Worm (Caenorhabditis elegans): ENCODE measurements around the gene T06F4.1.

The T06F4.1 gene

DNA sequence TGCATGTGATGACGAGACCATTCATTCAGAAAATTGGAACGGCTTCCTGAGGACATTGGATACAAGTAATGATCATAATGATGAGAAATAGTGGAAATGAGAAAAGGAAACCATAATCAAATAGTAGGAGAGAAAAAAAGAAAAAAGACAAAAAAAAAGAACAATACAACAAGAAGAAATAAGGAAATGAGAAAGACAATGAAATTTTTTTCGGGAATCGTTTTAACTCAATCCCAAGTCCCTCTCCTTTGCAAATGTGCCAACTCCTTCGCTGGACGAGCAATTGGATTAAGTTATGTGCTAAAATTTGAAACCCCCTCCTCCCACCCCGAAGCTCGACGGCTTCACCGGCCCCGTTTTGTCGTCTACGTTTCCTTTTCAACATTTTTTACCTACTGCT is 9.8 kb upstream of the T06F4.1 start:
- no peak for TF ChIP-seq aptf-2 (GFP tag; conservative IDR thresholded peaks at IDR 0.05)
- TF ChIP-seq Y53F4B.3 (GFP tag; IDR thresholded peaks at IDR 0.05), result no peak
- no peak for TF ChIP-seq rec-8 (tag; optimal IDR thresholded peaks at IDR 0.05)
- no peak for TF ChIP-seq nhr-80 (tag; optimal IDR thresholded peaks at IDR 0.05)
- no peak for TF ChIP-seq K12H6.12 (tag; optimal IDR thresholded peaks at IDR 0.05)
- TF ChIP-seq athp-1 (tag; optimal IDR thresholded peaks at IDR 0.05), result no peak
- no peak for TF ChIP-seq Y95B8A.8 (GFP tag; IDR thresholded peaks at IDR 0.05)
- no peak for TF ChIP-seq nfya-2 (GFP tag; IDR thresholded peaks at IDR 0.05)
- TF ChIP-seq hlh-12 (tag; optimal IDR thresholded peaks at IDR 0.05), result no peak
- TF ChIP-seq ztf-26 (tag; optimal IDR thresholded peaks at IDR 0.05), result no peak
- no peak for TF ChIP-seq snpc-1.1 (tag; optimal IDR thresholded peaks at IDR 0.05; ENCODE audit: insufficient read depth)
- no peak for TF ChIP-seq madf-6 (GFP tag; IDR thresholded peaks at IDR 0.05)
- TF ChIP-seq fkh-3 (tag; optimal IDR thresholded peaks at IDR 0.05), result no peak
- no peak for TF ChIP-seq ekl-4 (GFP tag; IDR thresholded peaks at IDR 0.05)
- no peak for TF ChIP-seq nhr-27 (tag; optimal IDR thresholded peaks at IDR 0.05)

DNA sequence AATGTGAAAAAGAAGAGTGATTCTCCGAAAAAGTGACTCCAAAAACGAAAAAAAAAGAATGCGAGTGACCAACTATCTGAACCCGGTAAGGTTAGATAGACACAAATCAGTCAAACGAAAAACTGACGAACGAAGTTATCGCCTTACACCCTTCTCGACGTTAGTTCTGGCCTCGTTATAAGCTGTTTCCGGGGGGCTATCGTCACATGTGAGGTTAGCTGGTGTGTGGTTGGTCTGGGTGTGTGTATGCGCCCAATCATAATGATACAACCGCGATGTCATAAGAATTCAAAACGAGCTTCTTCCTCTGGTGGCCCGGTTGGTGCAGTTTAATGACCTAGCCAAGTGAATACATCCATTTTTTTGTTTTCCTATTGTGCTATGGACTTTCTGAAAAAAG is 6.3 kb upstream of the T06F4.1 start:
- TF ChIP-seq ekl-4 (GFP tag; IDR thresholded peaks at IDR 0.05) (no peak), Y56A3A.18 (GFP tag; IDR thresholded peaks at IDR 0.05) (no peak), F22D6.2 (tag; optimal IDR thresholded peaks at IDR 0.05) (no peak), T26A5.8 (tag; optimal IDR thresholded peaks at IDR 0.05) (no peak), hmg-20 (GFP tag; IDR thresholded peaks at IDR 0.05) (no peak), aptf-2 (GFP tag; conservative IDR thresholded peaks at IDR 0.05) (no peak), D2030.7 (GFP tag; IDR thresholded peaks at IDR 0.05) (no peak), ztf-26 (tag; optimal IDR thresholded peaks at IDR 0.05) (no peak), rcor-1 (GFP tag; IDR thresholded peaks at IDR 0.05) (no peak), akir-1 (GFP tag; optimal IDR thresholded peaks at IDR 0.05) (no peak)

DNA sequence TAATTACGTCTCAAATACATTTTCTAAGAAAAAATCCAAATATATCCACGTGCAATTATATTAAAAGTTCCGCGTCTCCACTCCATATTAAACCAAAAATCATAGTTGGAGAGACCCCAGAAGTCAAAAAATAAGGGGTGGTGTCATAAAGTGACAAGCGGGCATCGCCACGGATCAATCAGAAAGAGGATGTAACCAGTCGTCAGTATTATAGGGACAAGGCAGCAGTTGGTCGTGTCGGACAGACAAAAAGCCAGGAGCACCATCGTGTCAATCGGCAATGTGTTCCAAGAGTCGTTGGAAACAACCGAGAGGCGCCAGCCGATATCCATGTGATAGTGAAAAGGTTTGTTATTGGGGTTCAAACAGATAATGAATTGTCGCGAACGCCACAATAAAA is 3.2 kb downstream of the T06F4.1 start:
- TF ChIP-seq hlh-26 (GFP tag; conservative IDR thresholded peaks at IDR 0.05) (no peak), K12H6.12 (tag; optimal IDR thresholded peaks at IDR 0.05) (no peak), unc-62 (GFP tag; optimal IDR thresholded peaks at IDR 0.05) (no peak), lsy-27 (tag; optimal IDR thresholded peaks at IDR 0.05; ENCODE audit: borderline replicate concordance, insufficient read depth) (no peak), cebp-2 (GFP tag; IDR thresholded peaks at IDR 0.05) (no peak), egl-44 (GFP tag; IDR thresholded peaks at IDR 0.05) (no peak), bed-2 (GFP tag; IDR thresholded peaks at IDR 0.05) (no peak), atf-7 (tag; optimal IDR thresholded peaks at IDR 0.05) (no peak), madf-8 (GFP tag; conservative IDR thresholded peaks at IDR 0.05) (no peak), egl-18 (GFP tag; IDR thresholded peaks at IDR 0.05) (no peak), ZK185.1 (tag; optimal IDR thresholded peaks at IDR 0.05; ENCODE audit: poor library complexity, severe bottlenecking) (no peak), egrh-3 (GFP tag; IDR thresholded peaks at IDR 0.05) (no peak), ekl-4 (GFP tag; IDR thresholded peaks at IDR 0.05) (no peak), mxl-1 (tag; optimal IDR thresholded peaks at IDR 0.05) (no peak), zfh-2 (GFP tag; conservative IDR thresholded peaks at IDR 0.05) (no peak), Y67H2A.10 (GFP tag; conservative IDR thresholded peaks at IDR 0.05) (no peak)

DNA sequence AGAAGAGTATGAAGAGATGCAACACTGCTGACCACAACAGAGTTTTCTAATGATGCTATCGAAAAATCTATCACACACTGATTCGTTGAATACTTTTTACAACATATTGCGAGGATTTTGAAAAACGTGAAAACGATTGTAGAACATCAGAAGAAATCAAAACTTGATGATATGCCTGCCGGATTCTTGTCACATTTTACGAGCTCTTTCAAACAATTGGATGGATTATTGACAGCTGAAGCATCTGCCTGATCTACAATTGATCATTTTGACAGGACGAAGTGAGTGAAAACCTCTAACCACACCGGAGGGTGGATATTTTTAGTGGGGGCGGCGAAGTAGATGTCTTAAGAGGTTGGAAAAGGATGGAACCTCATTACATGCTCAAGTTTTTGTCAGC is 6.7 kb downstream of the T06F4.1 start:
- TF ChIP-seq B0336.3 (GFP tag; IDR thresholded peaks at IDR 0.05) (no peak), F55B11.4 (tag; optimal IDR thresholded peaks at IDR 0.05; ENCODE audit: borderline replicate concordance, insufficient read depth) (no peak), ceh-91 (GFP tag; IDR thresholded peaks at IDR 0.05) (no peak), ZK185.1 (tag; optimal IDR thresholded peaks at IDR 0.05; ENCODE audit: poor library complexity, severe bottlenecking) (no peak), hmg-20 (GFP tag; IDR thresholded peaks at IDR 0.05) (no peak), Y53F4B.3 (GFP tag; IDR thresholded peaks at IDR 0.05) (no peak), ztf-22 (GFP tag; optimal IDR thresholded peaks at IDR 0.05) (no peak), mes-4 (tag; optimal IDR thresholded peaks at IDR 0.05) (no peak), lin-54 (GFP tag; optimal IDR thresholded peaks at IDR 0.05) (no peak), rec-8 (tag; optimal IDR thresholded peaks at IDR 0.05) (no peak), egrh-3 (GFP tag; IDR thresholded peaks at IDR 0.05) (no peak), F33H1.4 (GFP tag; IDR thresholded peaks at IDR 0.05) (no peak), ceh-27 (GFP tag; optimal IDR thresholded peaks at IDR 0.05) (no peak), unc-130 (GFP tag; optimal IDR thresholded peaks at IDR 0.05) (no peak), Y53G8AR.9 (GFP tag; conservative IDR thresholded peaks at IDR 0.05) (no peak)
